Fruit fly (Drosophila melanogaster): ENCODE data around the gene CG10375.
A peak's percentile ranks its signal among the peaks of the same experiment; 100 is the strongest.

Gene CG10375

DNA sequence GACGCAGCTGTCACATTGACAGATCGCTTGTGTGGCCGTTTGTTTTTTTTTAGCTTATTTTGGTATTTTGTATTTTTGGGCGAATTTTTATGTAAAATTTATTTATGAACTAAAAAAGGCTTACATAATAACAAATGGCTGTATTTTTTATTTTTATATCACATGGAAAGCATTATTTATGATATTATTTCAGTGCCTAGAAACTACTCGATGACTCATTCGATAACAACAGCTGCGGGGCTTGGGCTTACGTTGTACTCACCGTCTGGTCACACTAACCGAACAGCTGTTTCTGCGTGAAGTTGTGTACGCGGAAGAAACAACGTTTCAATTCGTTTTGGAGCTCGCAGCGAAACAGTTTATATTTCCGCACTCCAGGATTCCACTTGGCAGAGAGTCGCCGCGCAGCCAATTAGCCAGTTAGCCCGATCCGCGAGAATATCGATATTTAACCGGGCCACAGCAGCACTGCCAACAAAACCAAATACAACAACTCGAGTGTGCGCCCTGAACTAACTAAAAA lies 34.5 kb upstream of the CG10375 start, which contains the start of the genes Hmgcr and Rpn9 (continued):
- TF ChIP-seq Asciz (GFP tag; optimal IDR thresholded peaks at IDR 0.05) (no peak), gsb-n (tag; optimal IDR thresholded peaks at IDR 0.05) (peak; percentile 49), CG17328 (GFP tag; IDR thresholded peaks at IDR 0.05) (peak; percentile 38; the same call in 1 of the 2 replicates), crc (GFP tag; optimal IDR thresholded peaks at IDR 0.05) (no peak), CG4424 (GFP tag; optimal IDR thresholded peaks at IDR 0.05) (no peak), HmgD (GFP tag; optimal IDR thresholded peaks at IDR 0.05) (no peak), Dref (GFP tag; IDR thresholded peaks at IDR 0.05) (no peak; the same call in 1 of the 2 replicates), CG4707 (GFP tag; optimal IDR thresholded peaks at IDR 0.05) (no peak), hb (GFP tag; IDR thresholded peaks at IDR 0.05; ENCODE audit: partially characterized antibody) (no peak), Gug (GFP tag; IDR thresholded peaks at IDR 0.05) (no peak), Vsx1 (GFP tag; optimal IDR thresholded peaks at IDR 0.05) (peak; percentile 68), CG5180 (GFP tag; optimal IDR thresholded peaks at IDR 0.05) (no peak), CG13287 (GFP tag; IDR thresholded peaks at IDR 0.05; ENCODE audit: partially characterized antibody) (peak; percentile 57; the same call in 1 of the 2 replicates), crp (GFP tag; optimal IDR thresholded peaks at IDR 0.05) (peak; percentile 85 to 98), Lpt (GFP tag; optimal IDR thresholded peaks at IDR 0.05) (no peak), az2 (GFP tag; optimal IDR thresholded peaks at IDR 0.05) (no peak), BtbVII (GFP tag; optimal IDR thresholded peaks at IDR 0.05) (peak; percentile 37), CG9797 (GFP tag; optimal IDR thresholded peaks at IDR 0.05) (peak; percentile 97), gro (GFP tag; optimal IDR thresholded peaks at IDR 0.05) (peak; percentile 27), sim (GFP tag; IDR thresholded peaks at IDR 0.05) (no peak), CG7372 (GFP tag; IDR thresholded peaks at IDR 0.05) (no peak), gfzf (GFP tag; optimal IDR thresholded peaks at IDR 0.05) (peak; percentile 93), CG12942 (GFP tag; optimal IDR thresholded peaks at IDR 0.05) (no peak), Ada2b (GFP tag; IDR thresholded peaks at IDR 0.05) (no peak), CG4730 (GFP tag; IDR thresholded peaks at IDR 0.05) (no peak), lilli (GFP tag; optimal IDR thresholded peaks at IDR 0.05) (peak; percentile 13), CG13894 (tag; optimal IDR thresholded peaks at IDR 0.05) (no peak), eyg (GFP tag; optimal IDR thresholded peaks at IDR 0.05) (no peak), CG18619 (GFP tag; optimal IDR thresholded peaks at IDR 0.05) (no peak), stwl (tag; optimal IDR thresholded peaks at IDR 0.05) (peak; percentile 95), HLH54F (GFP tag; optimal IDR thresholded peaks at IDR 0.05) (no peak), pita (GFP tag; optimal IDR thresholded peaks at IDR 0.05) (no peak), fu2 (GFP tag; optimal IDR thresholded peaks at IDR 0.05) (no peak), HmgZ (tag; optimal IDR thresholded peaks at IDR 0.05) (peak; percentile 32), CG6854 (GFP tag; optimal IDR thresholded peaks at IDR 0.05) (no peak), CG8924 (tag; optimal IDR thresholded peaks at IDR 0.05) (peak; percentile 44), luna (GFP tag; optimal IDR thresholded peaks at IDR 0.05) (no peak), Atf6 (GFP tag; IDR thresholded peaks at IDR 0.05) (no peak), mirr (GFP tag; optimal IDR thresholded peaks at IDR 0.05) (no peak), br (optimal IDR thresholded peaks at IDR 0.05) (no peak), ewg (GFP tag; optimal IDR thresholded peaks at IDR 0.05) (peak; percentile 70), eve (GFP tag; optimal IDR thresholded peaks at IDR 0.05) (peak in 1 of 2 experiments; percentile 11), CG6813 (GFP tag; optimal IDR thresholded peaks at IDR 0.05) (no peak), vfl (GFP tag; optimal IDR thresholded peaks at IDR 0.05) (no peak), CG33213 (GFP tag; optimal IDR thresholded peaks at IDR 0.05) (peak; percentile 15), CG1603 (tag; optimal IDR thresholded peaks at IDR 0.05) (peak; percentile 58), CG12391 (tag; optimal IDR thresholded peaks at IDR 0.05) (peak; percentile 63), CG13424 (tag; optimal IDR thresholded peaks at IDR 0.05) (peak; percentile 28), CG9932 (GFP tag; IDR thresholded peaks at IDR 0.05) (no peak), CG12104 (GFP tag; optimal IDR thresholded peaks at IDR 0.05) (no peak), CG6791 (GFP tag; IDR thresholded peaks at IDR 0.05; ENCODE audit: partially characterized antibody) (no peak)

Data from whole organism, embryonic.